Worm (Caenorhabditis elegans): Measurements from ENCODE around the gene ctf-18.

The ctf-18 gene

ce11 chrIV:10084323-10084959 lies 42.0 kb downstream of the ctf-18 start, which contains the start of gene W01B6.8:
Gene W01B6.8 (minus strand): TSS chrIV:10084373.
- TF ChIP-seq nhr-28 (tag; optimal IDR thresholded peaks at IDR 0.05) (no peak), elt-3 (tag; optimal IDR thresholded peaks at IDR 0.05) (no peak), ham-2 (GFP tag; optimal IDR thresholded peaks at IDR 0.05) (no peak), lin-32 (GFP tag; optimal IDR thresholded peaks at IDR 0.05) (no peak), nhr-76 (tag; optimal IDR thresholded peaks at IDR 0.05) (no peak), drap-1 (GFP tag; optimal IDR thresholded peaks at IDR 0.05) (no peak), nhr-12 (tag; optimal IDR thresholded peaks at IDR 0.05) (no peak), M03D4.4 (tag; optimal IDR thresholded peaks at IDR 0.05) (no peak), mep-1 (tag; optimal IDR thresholded peaks at IDR 0.05) (no peak), unc-120 (tag; optimal IDR thresholded peaks at IDR 0.05; ENCODE audit: poor library complexity, severe bottlenecking) (no peak), ceh-43 (GFP tag; optimal IDR thresholded peaks at IDR 0.05) (no peak), ces-1 (GFP tag; optimal IDR thresholded peaks at IDR 0.05) (no peak), mab-5 (tag; optimal IDR thresholded peaks at IDR 0.05) (no peak), blmp-1 (tag; optimal IDR thresholded peaks at IDR 0.05) (no peak), hlh-1 (tag; optimal IDR thresholded peaks at IDR 0.05) (no peak), snpc-4 (tag; optimal IDR thresholded peaks at IDR 0.05) (no peak), sem-2 (GFP tag; optimal IDR thresholded peaks at IDR 0.05) (no peak), ceh-83 (GFP tag; optimal IDR thresholded peaks at IDR 0.05) (no peak), nhr-237 (tag; optimal IDR thresholded peaks at IDR 0.05) (no peak), ceh-39 (tag; optimal IDR thresholded peaks at IDR 0.05) (no peak)

DNA sequence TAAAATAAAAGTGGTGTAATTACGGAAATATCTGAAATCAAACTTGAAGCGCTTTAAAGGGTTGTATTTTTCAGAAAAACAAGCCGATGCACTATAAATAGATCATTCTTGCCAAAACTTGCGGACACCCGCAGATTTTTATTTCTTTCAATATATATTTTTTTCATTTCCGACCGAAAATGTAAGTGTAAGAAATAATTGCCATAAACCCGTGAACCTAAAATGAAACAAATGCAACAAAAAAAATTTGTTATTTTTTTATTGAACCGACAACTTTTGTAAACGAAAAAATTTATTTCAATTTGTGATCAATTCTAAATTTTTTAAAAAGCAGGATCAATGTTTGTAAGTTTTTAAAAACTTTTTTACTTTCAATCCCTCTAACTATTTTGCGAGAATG lies 45.6 kb downstream of the ctf-18 start, which contains the start of gene W01B6.6:
Gene W01B6.6 (plus strand): TSS at position 301 of the 400 bp plus-strand sequence.
- no peak for TF ChIP-seq unc-120 (tag; optimal IDR thresholded peaks at IDR 0.05; ENCODE audit: poor library complexity, severe bottlenecking)
- TF ChIP-seq blmp-1 (tag; optimal IDR thresholded peaks at IDR 0.05), result no peak
- no peak for TF ChIP-seq elt-3 (tag; optimal IDR thresholded peaks at IDR 0.05)
- TF ChIP-seq mls-2 (tag; optimal IDR thresholded peaks at IDR 0.05), result no peak
- no peak for TF ChIP-seq sptf-1 (tag; optimal IDR thresholded peaks at IDR 0.05)
- no peak for TF ChIP-seq ceh-83 (GFP tag; optimal IDR thresholded peaks at IDR 0.05)
- TF ChIP-seq sem-2 (GFP tag; optimal IDR thresholded peaks at IDR 0.05), result no peak
- no peak for TF ChIP-seq snpc-4 (tag; optimal IDR thresholded peaks at IDR 0.05)
- TF ChIP-seq nhr-12 (tag; optimal IDR thresholded peaks at IDR 0.05), result no peak
- no peak for TF ChIP-seq bed-3 (GFP tag; optimal IDR thresholded peaks at IDR 0.05)
- TF ChIP-seq unc-62 (GFP tag; optimal IDR thresholded peaks at IDR 0.05), result no peak
- TF ChIP-seq flh-1 (GFP tag; optimal IDR thresholded peaks at IDR 0.05), result no peak

ce11 chrIV:10078003-10078402 lies 48.4 kb downstream of the ctf-18 start:
- TF ChIP-seq sem-2 (GFP tag; optimal IDR thresholded peaks at IDR 0.05), result no peak
- TF ChIP-seq zip-8 (tag; optimal IDR thresholded peaks at IDR 0.05), result no peak

DNA sequence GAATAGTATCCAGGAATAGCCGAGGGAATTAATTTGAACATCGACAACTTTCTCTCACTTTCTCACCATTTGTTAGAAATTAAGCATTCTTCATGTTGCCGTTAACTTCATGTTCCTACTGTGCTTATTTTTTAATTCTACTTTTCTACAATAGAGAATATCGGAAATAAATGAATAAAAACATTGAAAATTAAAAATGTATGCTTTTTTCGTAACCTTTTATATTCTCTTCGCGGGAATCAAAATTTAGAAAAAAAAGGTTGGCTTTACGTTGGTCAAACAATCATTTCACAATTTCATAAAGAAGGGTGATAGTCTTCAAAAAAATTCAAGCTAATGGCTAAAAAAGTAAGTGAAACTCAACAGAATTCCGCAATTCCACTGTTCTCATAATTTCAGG lies 50.5 kb downstream of the ctf-18 start, which contains the start of gene W01B6.5:
Gene W01B6.5 (plus strand): TSS at position 301 of the 400 bp plus-strand sequence.
- no peak for TF ChIP-seq sptf-1 (tag; optimal IDR thresholded peaks at IDR 0.05)
- no peak for TF ChIP-seq nhr-12 (tag; optimal IDR thresholded peaks at IDR 0.05)
- TF ChIP-seq M03D4.4 (tag; optimal IDR thresholded peaks at IDR 0.05), result no peak
- TF ChIP-seq unc-62 (GFP tag; optimal IDR thresholded peaks at IDR 0.05), result no peak
- TF ChIP-seq snpc-4 (tag; optimal IDR thresholded peaks at IDR 0.05), result no peak
- TF ChIP-seq bed-3 (GFP tag; optimal IDR thresholded peaks at IDR 0.05), result no peak
- no peak for TF ChIP-seq tbx-8 (GFP tag; optimal IDR thresholded peaks at IDR 0.05)
- no peak for TF ChIP-seq lsy-2 (tag; optimal IDR thresholded peaks at IDR 0.05)
- no peak for TF ChIP-seq elt-1 (tag; optimal IDR thresholded peaks at IDR 0.05; ENCODE audit: borderline replicate concordance, insufficient read depth)
- no peak for TF ChIP-seq mls-2 (tag; optimal IDR thresholded peaks at IDR 0.05)
- TF ChIP-seq lin-13 (tag; optimal IDR thresholded peaks at IDR 0.05), result no peak
- TF ChIP-seq blmp-1 (tag; optimal IDR thresholded peaks at IDR 0.05), result no peak
- no peak for TF ChIP-seq ceh-83 (GFP tag; optimal IDR thresholded peaks at IDR 0.05)
- no peak for TF ChIP-seq nhr-237 (tag; optimal IDR thresholded peaks at IDR 0.05)

ce11 chrIV:10075034-10075510 lies 51.4 kb downstream of the ctf-18 start, which contains the start of the genes ttbk-4 and W01B6.4:
Gene ttbk-4 (minus strand): TSS chrIV:10075134.
Gene W01B6.4 (plus strand): TSS chrIV:10075460.
- TF ChIP-seq nhr-237 (tag; optimal IDR thresholded peaks at IDR 0.05), result no peak
- TF ChIP-seq nhr-12 (tag; optimal IDR thresholded peaks at IDR 0.05), result no peak
- TF ChIP-seq M03D4.4 (tag; optimal IDR thresholded peaks at IDR 0.05), result no peak
- TF ChIP-seq unc-120 (tag; optimal IDR thresholded peaks at IDR 0.05; ENCODE audit: poor library complexity, severe bottlenecking), result no peak
- no peak for TF ChIP-seq bed-3 (GFP tag; optimal IDR thresholded peaks at IDR 0.05)
